Worm (Caenorhabditis elegans): Measurements from ENCODE around the gene T14G8.6.

- no peak for TF ChIP-seq nhr-42 (GFP tag; IDR thresholded peaks at IDR 0.05)
- no peak for TF ChIP-seq rbr-2 (tag; optimal IDR thresholded peaks at IDR 0.05)
- no peak for TF ChIP-seq F49E8.2 (tag; optimal IDR thresholded peaks at IDR 0.05; ENCODE audit: borderline replicate concordance)
- no peak for TF ChIP-seq nhr-41 (GFP tag; IDR thresholded peaks at IDR 0.05)
- TF ChIP-seq lin-39 (tag; optimal IDR thresholded peaks at IDR 0.05), result no peak
- TF ChIP-seq ama-1 (optimal IDR thresholded peaks at IDR 0.05), result no peak
- TF ChIP-seq ceh-28 (tag; optimal IDR thresholded peaks at IDR 0.05), result no peak
- TF ChIP-seq duxl-1 (tag; optimal IDR thresholded peaks at IDR 0.05; ENCODE audit: poor library complexity), result no peak
- no peak for TF ChIP-seq unc-62 (GFP tag; optimal IDR thresholded peaks at IDR 0.05 in 1 of 2)
- no peak for TF ChIP-seq unc-62 (tag; optimal IDR thresholded peaks at IDR 0.05)
These were observed 18.5 kb upstream of the T14G8.6 start for ce11 chrX:12881174-12881573.
